Fruit fly (Drosophila melanogaster): ENCODE data around the gene U2af38.

DNA sequence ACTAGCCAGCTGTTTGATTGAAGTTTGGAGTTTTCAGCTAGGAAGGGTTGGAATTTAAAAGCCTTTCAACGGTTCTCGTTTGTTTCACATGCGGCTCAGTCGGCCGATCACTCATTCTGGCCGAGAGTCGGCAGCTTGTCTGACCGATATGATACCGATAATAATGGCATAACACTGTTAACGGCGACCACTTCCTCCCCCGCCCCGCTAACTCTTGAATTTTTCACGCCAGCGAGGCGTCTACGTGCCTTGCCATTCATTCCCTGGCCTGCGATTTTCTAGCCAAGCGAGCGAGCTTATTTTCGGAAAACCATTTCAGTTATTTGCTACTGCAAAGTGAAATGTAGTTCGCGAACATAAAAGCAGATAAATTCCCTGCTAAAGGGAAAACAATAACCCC is 5.5 kb upstream of the U2af38 start:
- TF ChIP-seq CG13287 (GFP tag; IDR thresholded peaks at IDR 0.05; ENCODE audit: partially characterized antibody), result no peak
- TF ChIP-seq pan (optimal IDR thresholded peaks at IDR 0.05), result no peak
- TF ChIP-seq pan (GFP tag; optimal IDR thresholded peaks at IDR 0.05 in 1 of 2, IDR thresholded peaks at IDR 0.05 in 1 of 2), result no peak
- TF ChIP-seq CG31388 (GFP tag; optimal IDR thresholded peaks at IDR 0.05), result no peak
- TF ChIP-seq HLHmδ (GFP tag; optimal IDR thresholded peaks at IDR 0.05), result no peak
- TF ChIP-seq CG7372 (GFP tag; IDR thresholded peaks at IDR 0.05), result no peak
- TF ChIP-seq CG7357 (GFP tag; IDR thresholded peaks at IDR 0.05), result no peak
- no peak for TF ChIP-seq Side (GFP tag; optimal IDR thresholded peaks at IDR 0.05)
- no peak for TF ChIP-seq dmrt99B (tag; optimal IDR thresholded peaks at IDR 0.05)
- TF ChIP-seq CG16779 (GFP tag; IDR thresholded peaks at IDR 0.05), result no peak
- TF ChIP-seq CG3995 (GFP tag; optimal IDR thresholded peaks at IDR 0.05), result no peak
- no peak for TF ChIP-seq CG9609 (GFP tag; optimal IDR thresholded peaks at IDR 0.05)
- no peak for TF ChIP-seq CG14441 (GFP tag; IDR thresholded peaks at IDR 0.05)
- no peak for TF ChIP-seq CG10979 (tag; optimal IDR thresholded peaks at IDR 0.05)
- no peak for TF ChIP-seq sisA (GFP tag; IDR thresholded peaks at IDR 0.05)
